Fruit fly (Drosophila melanogaster): ENCODE results near the gene Hr78.

Gene Hr78

dm6 chr3L:21496865-21497634, at the start of gene Hr78:
Gene Hr78, minus strand, starts transcription at chr3L:21497494.
- no peak for TF ChIP-seq CG14655 (GFP tag; optimal IDR thresholded peaks at IDR 0.05)
- no peak for TF ChIP-seq CG13204 (GFP tag; optimal IDR thresholded peaks at IDR 0.05)
- peak; percentile 63; the same call in 2 of the 3 replicates for TF ChIP-seq CG4496 (GFP tag; IDR thresholded peaks at IDR 0.05)
- TF ChIP-seq Pif1A (GFP tag; optimal IDR thresholded peaks at IDR 0.05), result no peak
- TF ChIP-seq CG8159 (tag; optimal IDR thresholded peaks at IDR 0.05), result peak; percentile 84
- peak; percentile 60 for TF ChIP-seq CG34367 (tag; optimal IDR thresholded peaks at IDR 0.05)
- peak; percentile 83 for TF ChIP-seq CG9948 (tag; optimal IDR thresholded peaks at IDR 0.05)
- TF ChIP-seq CG12605 (GFP tag; IDR thresholded peaks at IDR 0.05), result peak; percentile 35
- TF ChIP-seq fd96Ca (GFP tag; IDR thresholded peaks at IDR 0.05), result peak; percentile 46; the same call in 1 of the 3 replicates
- peak; percentile 19 for TF ChIP-seq gl (tag; optimal IDR thresholded peaks at IDR 0.05)
- TF ChIP-seq rn (GFP tag; IDR thresholded peaks at IDR 0.05), result no peak
- TF ChIP-seq CG15710 (tag; optimal IDR thresholded peaks at IDR 0.05), result peak; percentile 84
- peak; percentile 71 for TF ChIP-seq Snoo (tag; optimal IDR thresholded peaks at IDR 0.05)
- peak; percentile 65 for TF ChIP-seq Pif1B (GFP tag; optimal IDR thresholded peaks at IDR 0.05)
- TF ChIP-seq D1 (tag; optimal IDR thresholded peaks at IDR 0.05), result peak; percentile 75
- TF ChIP-seq EcR (GFP tag; optimal IDR thresholded peaks at IDR 0.05), result peak; percentile 77
- peak; percentile 81 for TF ChIP-seq CG8301 (tag; optimal IDR thresholded peaks at IDR 0.05)
- no peak for TF ChIP-seq CG10348 (GFP tag; IDR thresholded peaks at IDR 0.05)
- TF ChIP-seq Ets98B (GFP tag; IDR thresholded peaks at IDR 0.05), result no peak; the same call in 1 of the 2 replicates
- peak; percentile 73 for TF ChIP-seq CG32121 (GFP tag; IDR thresholded peaks at IDR 0.05)
- TF ChIP-seq CG17806 (tag; optimal IDR thresholded peaks at IDR 0.05), result peak; percentile 75

- no peak for TF ChIP-seq D1 (tag; optimal IDR thresholded peaks at IDR 0.05)
- TF ChIP-seq CG8159 (tag; optimal IDR thresholded peaks at IDR 0.05), result no peak
- TF ChIP-seq CG12605 (GFP tag; IDR thresholded peaks at IDR 0.05), result no peak
- TF ChIP-seq CG17806 (tag; optimal IDR thresholded peaks at IDR 0.05), result no peak
- TF ChIP-seq Ets98B (GFP tag; IDR thresholded peaks at IDR 0.05), result no peak
- TF ChIP-seq Pif1A (GFP tag; optimal IDR thresholded peaks at IDR 0.05), result no peak
- TF ChIP-seq CG9948 (tag; optimal IDR thresholded peaks at IDR 0.05), result no peak
- TF ChIP-seq Snoo (tag; optimal IDR thresholded peaks at IDR 0.05), result no peak
- no peak for TF ChIP-seq CG14655 (GFP tag; optimal IDR thresholded peaks at IDR 0.05)
- TF ChIP-seq CG10348 (GFP tag; IDR thresholded peaks at IDR 0.05), result no peak
- no peak for TF ChIP-seq Pif1B (GFP tag; optimal IDR thresholded peaks at IDR 0.05)
- no peak for TF ChIP-seq rn (GFP tag; IDR thresholded peaks at IDR 0.05)
- no peak for TF ChIP-seq CG13204 (GFP tag; optimal IDR thresholded peaks at IDR 0.05)
- no peak for TF ChIP-seq CG8301 (tag; optimal IDR thresholded peaks at IDR 0.05)
- TF ChIP-seq fd96Ca (GFP tag; IDR thresholded peaks at IDR 0.05), result no peak
- no peak for TF ChIP-seq CG34367 (tag; optimal IDR thresholded peaks at IDR 0.05)
- TF ChIP-seq CG32121 (GFP tag; IDR thresholded peaks at IDR 0.05), result no peak
- TF ChIP-seq EcR (GFP tag; optimal IDR thresholded peaks at IDR 0.05), result no peak
- TF ChIP-seq CG15710 (tag; optimal IDR thresholded peaks at IDR 0.05), result no peak
Measured at dm6 chr3L:21542059-21542458, 44.8 kb upstream of the Hr78 start, which contains the start of gene CG33290. Gene CG33290, plus strand, starts transcription at chr3L:21542359.

dm6 chr3L:21539245-21540196, 42.2 kb upstream of the Hr78 start, which contains the start of the genes COX8 and VhaM9.7-b:
Gene COX8, minus strand, starts transcription at chr3L:21539447.
Gene VhaM9.7-b, plus strand, starts transcription at chr3L:21539862.
- no peak for TF ChIP-seq fd96Ca (GFP tag; IDR thresholded peaks at IDR 0.05)
- TF ChIP-seq D1 (tag; optimal IDR thresholded peaks at IDR 0.05), result no peak
- TF ChIP-seq CG34367 (tag; optimal IDR thresholded peaks at IDR 0.05), result no peak
- TF ChIP-seq gl (tag; optimal IDR thresholded peaks at IDR 0.05), result no peak
- no peak for TF ChIP-seq rn (GFP tag; IDR thresholded peaks at IDR 0.05)
- no peak for TF ChIP-seq Pif1A (GFP tag; optimal IDR thresholded peaks at IDR 0.05)
- peak; percentile 11; the same call in 1 of the 2 replicates for TF ChIP-seq CG32121 (GFP tag; IDR thresholded peaks at IDR 0.05)
- no peak for TF ChIP-seq CG14655 (GFP tag; optimal IDR thresholded peaks at IDR 0.05)
- no peak for TF ChIP-seq CG9948 (tag; optimal IDR thresholded peaks at IDR 0.05)
- no peak for TF ChIP-seq Pif1B (GFP tag; optimal IDR thresholded peaks at IDR 0.05)
- TF ChIP-seq CG13204 (GFP tag; optimal IDR thresholded peaks at IDR 0.05), result no peak
- TF ChIP-seq CG4496 (GFP tag; IDR thresholded peaks at IDR 0.05), result no peak
- no peak for TF ChIP-seq CG8301 (tag; optimal IDR thresholded peaks at IDR 0.05)
- TF ChIP-seq CG17806 (tag; optimal IDR thresholded peaks at IDR 0.05), result peak; percentile 14
- no peak for TF ChIP-seq EcR (GFP tag; optimal IDR thresholded peaks at IDR 0.05)
- peak; percentile 39 for TF ChIP-seq Snoo (tag; optimal IDR thresholded peaks at IDR 0.05)
- no peak for TF ChIP-seq Ets98B (GFP tag; IDR thresholded peaks at IDR 0.05)
- no peak for TF ChIP-seq CG10348 (GFP tag; IDR thresholded peaks at IDR 0.05)
- no peak for TF ChIP-seq CG8159 (tag; optimal IDR thresholded peaks at IDR 0.05)

dm6 chr3L:21538893-21539244, 41.6 kb upstream of the Hr78 start:
- TF ChIP-seq CG17806 (tag; optimal IDR thresholded peaks at IDR 0.05), result no peak
- no peak for TF ChIP-seq fd96Ca (GFP tag; IDR thresholded peaks at IDR 0.05)
- no peak for TF ChIP-seq CG10348 (GFP tag; IDR thresholded peaks at IDR 0.05)
- no peak for TF ChIP-seq CG8301 (tag; optimal IDR thresholded peaks at IDR 0.05)
- TF ChIP-seq CG13204 (GFP tag; optimal IDR thresholded peaks at IDR 0.05), result no peak
- TF ChIP-seq CG34367 (tag; optimal IDR thresholded peaks at IDR 0.05), result no peak
- TF ChIP-seq rn (GFP tag; IDR thresholded peaks at IDR 0.05), result no peak
- no peak for TF ChIP-seq CG14655 (GFP tag; optimal IDR thresholded peaks at IDR 0.05)
- no peak for TF ChIP-seq EcR (GFP tag; optimal IDR thresholded peaks at IDR 0.05)
- TF ChIP-seq gl (tag; optimal IDR thresholded peaks at IDR 0.05), result no peak
- TF ChIP-seq CG9948 (tag; optimal IDR thresholded peaks at IDR 0.05), result no peak
- no peak for TF ChIP-seq Snoo (tag; optimal IDR thresholded peaks at IDR 0.05)
- TF ChIP-seq CG4496 (GFP tag; IDR thresholded peaks at IDR 0.05), result no peak
- no peak for TF ChIP-seq Ets98B (GFP tag; IDR thresholded peaks at IDR 0.05)
- no peak for TF ChIP-seq D1 (tag; optimal IDR thresholded peaks at IDR 0.05)
- TF ChIP-seq CG15710 (tag; optimal IDR thresholded peaks at IDR 0.05), result no peak

All from whole organism, pupa.